Worm (Caenorhabditis elegans) whole organism, midembryonic: ENCODE measurements around the gene alkb-7.

Source experiments
- cog-1 ChIP-seq: sonication (generic microtip); optimal IDR thresholded peaks from 2 replicates; lab custom pipeline; 2016; ENCODE audit warnings: missing genetic modification characterization, missing compliant biosample characterization
- flt-1 ChIP-seq: fragments of 200-800 bp; sonication (Bioruptor generic); IDR thresholded peaks from 2 replicates; pipeline ENCODE4 v1.3.6; 2022; ENCODE audit warnings: missing genetic modification characterization, missing compliant biosample characterization
- klf-2 ChIP-seq: fragments of 200-800 bp; sonication (Bioruptor generic); conservative IDR thresholded peaks from 2 replicates; pipeline ENCODE4 v1.3.6; 2022; ENCODE audit warnings: missing genetic modification reagents, missing genetic modification characterization, missing compliant biosample characterization
- ref-1 ChIP-seq: fragments of 200-800 bp; sonication (Bioruptor generic); conservative IDR thresholded peaks from 2 replicates; pipeline ENCODE4 v1.3.6; 2022; ENCODE audit warnings: missing genetic modification reagents, missing genetic modification characterization, missing compliant biosample characterization
- tab-1 ChIP-seq: fragments of 200-800 bp; sonication (Bioruptor generic); IDR thresholded peaks from 2 replicates; pipeline ENCODE4 v1.3.6; 2022; ENCODE audit warnings: missing genetic modification characterization, missing compliant biosample characterization
- ztf-23 ChIP-seq: fragments of 200-800 bp; sonication (Bioruptor generic); IDR thresholded peaks from 2 replicates; pipeline ENCODE4 v1.3.6; 2022; ENCODE audit warnings: missing genetic modification reagents, missing genetic modification characterization, missing compliant biosample characterization

DNA sequence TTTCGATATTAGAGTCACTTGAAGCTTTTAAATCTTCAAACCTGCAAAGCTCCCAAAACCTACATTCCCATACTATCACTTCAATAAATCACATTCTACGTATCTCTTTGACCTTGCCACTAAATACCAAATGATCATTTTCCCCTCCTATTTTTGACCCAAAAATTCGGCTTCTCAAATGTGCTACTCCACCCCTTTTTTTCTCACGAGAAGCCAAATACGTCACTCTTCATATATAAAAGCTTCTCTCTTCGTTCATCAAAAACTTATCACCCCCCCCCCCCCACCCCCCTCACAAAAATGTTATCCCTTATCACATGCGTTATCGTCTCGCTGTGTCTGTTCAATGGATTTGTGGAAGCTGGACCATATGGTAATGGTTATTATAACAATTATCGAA is 38.8 kb upstream of the alkb-7 start, which contains the start of gene Y46G5A.38:
- TF ChIP-seq flt-1 (GFP tag; lab: Robert Waterston, UW) (no peak), ztf-23 (GFP tag; lab: Robert Waterston, UW) (no peak), tab-1 (GFP tag; lab: Robert Waterston, UW) (no peak), ref-1 (GFP tag; lab: Robert Waterston, UW) (no peak), cog-1 (tag; lab: Kevin White, UChicago) (no peak), klf-2 (GFP tag; lab: Robert Waterston, UW) (no peak)
